Worm (Caenorhabditis elegans) whole organism, midembryonic: ENCODE results near the gene zim-2.

ENCODE experiments used
- cog-1 ChIP-seq: sonication (generic microtip); optimal IDR thresholded peaks from 2 replicates; lab custom pipeline; 2016; ENCODE audit warnings: missing genetic modification characterization, missing compliant biosample characterization
- flt-1 ChIP-seq: fragments of 200-800 bp; sonication (Bioruptor generic); IDR thresholded peaks from 2 replicates; pipeline ENCODE4 v1.3.6; 2022; ENCODE audit warnings: missing genetic modification characterization, missing compliant biosample characterization
- klf-2 ChIP-seq: fragments of 200-800 bp; sonication (Bioruptor generic); conservative IDR thresholded peaks from 2 replicates; pipeline ENCODE4 v1.3.6; 2022; ENCODE audit warnings: missing genetic modification reagents, missing genetic modification characterization, missing compliant biosample characterization
- tab-1 ChIP-seq: fragments of 200-800 bp; sonication (Bioruptor generic); IDR thresholded peaks from 2 replicates; pipeline ENCODE4 v1.3.6; 2022; ENCODE audit warnings: missing genetic modification characterization, missing compliant biosample characterization
- ztf-23 ChIP-seq: fragments of 200-800 bp; sonication (Bioruptor generic); IDR thresholded peaks from 2 replicates; pipeline ENCODE4 v1.3.6; 2022; ENCODE audit warnings: missing genetic modification reagents, missing genetic modification characterization, missing compliant biosample characterization
- ztf-29 ChIP-seq: fragments of 200-800 bp; sonication (Bioruptor generic); IDR thresholded peaks from 2 replicates; pipeline ENCODE4 v1.3.6; 2022; ENCODE audit warnings: missing genetic modification reagents, missing genetic modification characterization, missing compliant biosample characterization

- TF ChIP-seq ztf-29 (GFP tag; lab: Robert Waterston, UW) (no peak), tab-1 (no peak), cog-1 (tag; lab: Kevin White, UChicago) (no peak), flt-1 (GFP tag; lab: Robert Waterston, UW) (no peak), ztf-23 (no peak), klf-2 (GFP tag; lab: Robert Waterston, UW) (no peak)
These were observed 11.7 kb upstream of the zim-2 start for ce11 chrIV:10543361-10543760.
